Worm (Caenorhabditis elegans): ENCODE data around the gene C36B7.2.

- no peak for TF ChIP-seq tra-4 (tag; optimal IDR thresholded peaks at IDR 0.05)
- no peak for TF ChIP-seq scrt-1 (GFP tag; IDR thresholded peaks at IDR 0.05)
These were observed 49.7 kb downstream of the C36B7.2 start, which contains the start of gene C54D1.7 for ce11 chrX:7155879-7156278.
